Fruit fly (Drosophila melanogaster): ENCODE results near the gene CG14636.

dm6 chr3R:4176728-4177127 lies 38.4 kb downstream of the CG14636 start:
- TF ChIP-seq esn (GFP tag; optimal IDR thresholded peaks at IDR 0.05), result no peak
- no peak for TF ChIP-seq net (GFP tag; optimal IDR thresholded peaks at IDR 0.05)
- no peak for TF ChIP-seq CG10669 (GFP tag; optimal IDR thresholded peaks at IDR 0.05)
- no peak for TF ChIP-seq CG15336 (GFP tag; IDR thresholded peaks at IDR 0.05)
- TF ChIP-seq OdsH (GFP tag; optimal IDR thresholded peaks at IDR 0.05), result no peak
- no peak for TF ChIP-seq fd59A (GFP tag; optimal IDR thresholded peaks at IDR 0.05)
- no peak for TF ChIP-seq eg (GFP tag; IDR thresholded peaks at IDR 0.05)
